Worm (Caenorhabditis elegans) whole organism, early embryonic: ENCODE results near the gene W09H1.4.

Experiments used
- B0310.2 ChIP-seq: sonication (generic microtip); optimal IDR thresholded peaks from 2 replicates; lab custom pipeline; 2016; ENCODE audit warnings: mild to moderate bottlenecking, missing genetic modification characterization, missing compliant biosample characterization
- F13C5.2 ChIP-seq: sonication (generic microtip); optimal IDR thresholded peaks from 2 replicates; lab custom pipeline; 2017; ENCODE audit warnings: mild to moderate bottlenecking, missing genetic modification characterization, inconsistent platforms, missing compliant biosample characterization
- aly-1 ChIP-seq: sonication (generic microtip); optimal IDR thresholded peaks from 2 replicates; lab custom pipeline; 2016; ENCODE audit warnings: missing genetic modification characterization, missing compliant biosample characterization
- ama-1 ChIP-seq: fragments of 150-350 bp; optimal IDR thresholded peaks from 2 replicates; lab custom pipeline; 2014
- ceh-13 ChIP-seq: fragments of 200-800 bp; sonication (Bioruptor generic); optimal IDR thresholded peaks from 2 replicates; lab custom pipeline; 2018; ENCODE audit warnings: mild to moderate bottlenecking, missing genetic modification characterization, missing compliant biosample characterization
- ceh-36 ChIP-seq: sonication (generic microtip); optimal IDR thresholded peaks from 2 replicates; lab custom pipeline; 2016; ENCODE audit warnings: missing genetic modification characterization, inconsistent platforms, missing compliant biosample characterization
- ets-7 ChIP-seq: sonication (generic microtip); optimal IDR thresholded peaks from 2 replicates; lab custom pipeline; 2016; ENCODE audit warnings: missing genotype, missing genetic modification characterization, missing compliant biosample characterization
- flt-1 ChIP-seq: fragments of 200-800 bp; sonication (Bioruptor generic); IDR thresholded peaks from 2 replicates; pipeline ENCODE4 v1.3.6; 2022; ENCODE audit warnings: missing genetic modification characterization, missing compliant biosample characterization
- hmbx-1 ChIP-seq: sonication (generic microtip); optimal IDR thresholded peaks from 2 replicates; lab custom pipeline; 2016; ENCODE audit warnings: mild to moderate bottlenecking, missing genetic modification characterization, missing compliant biosample characterization
- hmg-4 ChIP-seq: fragments of 200-800 bp; sonication (Bioruptor generic); optimal IDR thresholded peaks from 2 replicates; lab custom pipeline; 2018; ENCODE audit warnings: mild to moderate bottlenecking, missing genetic modification characterization, missing compliant biosample characterization
- hnd-1 ChIP-seq: sonication (generic microtip); optimal IDR thresholded peaks from 2 replicates; lab custom pipeline; 2016; ENCODE audit warnings: missing genetic modification characterization, missing compliant biosample characterization
- pes-1 ChIP-seq: fragments of 200-800 bp; sonication (Bioruptor generic); IDR thresholded peaks from 2 replicates; pipeline ENCODE4 v1.3.6; 2022; ENCODE audit warnings: missing genetic modification reagents, missing genetic modification characterization, missing compliant biosample characterization
- scrt-1 ChIP-seq: fragments of 200-800 bp; sonication (Bioruptor generic); IDR thresholded peaks from 2 replicates; pipeline ENCODE4 v1.3.6; 2022; ENCODE audit warnings: missing genetic modification characterization, missing compliant biosample characterization
- sea-1 ChIP-seq: fragments of 200-800 bp; sonication (Bioruptor generic); conservative IDR thresholded peaks from 2 replicates; pipeline ENCODE4 v1.3.6; 2022; ENCODE audit warnings: missing genetic modification characterization, missing compliant biosample characterization
- tbx-11 ChIP-seq: fragments of 200-800 bp; sonication (Bioruptor generic); IDR thresholded peaks from 2 replicates; pipeline ENCODE4 v1.3.6; 2022; ENCODE audit warnings: missing genetic modification characterization, missing compliant biosample characterization
- tbx-37 ChIP-seq: fragments of 200-800 bp; sonication (Bioruptor generic); conservative IDR thresholded peaks from 2 replicates; pipeline ENCODE4 v1.3.6; 2022; ENCODE audit warnings: missing genetic modification reagents, missing genetic modification characterization, missing compliant biosample characterization
- tra-4 ChIP-seq: sonication (generic microtip); optimal IDR thresholded peaks from 2 replicates; lab custom pipeline; 2017; ENCODE audit warnings: missing genetic modification characterization, missing compliant biosample characterization

W09H1.4 gene

ce11 chrII:13174435-13174834 is 8.9 kb upstream of the W09H1.4 start:
- no peak for TF ChIP-seq B0310.2
- no peak for TF ChIP-seq ceh-36 (tag; lab: Kevin White, UChicago)
- TF ChIP-seq tra-4 (tag; lab: Kevin White, UChicago), result no peak
- TF ChIP-seq flt-1 (GFP tag; lab: Robert Waterston, UW), result no peak
- no peak for TF ChIP-seq tbx-37 (GFP tag; lab: Robert Waterston, UW)
- TF ChIP-seq ets-7 (tag; lab: Kevin White, UChicago), result no peak
- TF ChIP-seq hnd-1, result no peak
- TF ChIP-seq sea-1 (GFP tag; lab: Robert Waterston, UW), result no peak
- no peak for TF ChIP-seq ceh-13
- no peak for TF ChIP-seq ama-1 (lab: Kevin White, UChicago)
- no peak for TF ChIP-seq hmg-4 (GFP tag; lab: Kevin White, UChicago)
- no peak for TF ChIP-seq tbx-11 (GFP tag; lab: Robert Waterston, UW)
- TF ChIP-seq F13C5.2, result no peak
- no peak for TF ChIP-seq pes-1 (GFP tag; lab: Robert Waterston, UW)

DNA sequence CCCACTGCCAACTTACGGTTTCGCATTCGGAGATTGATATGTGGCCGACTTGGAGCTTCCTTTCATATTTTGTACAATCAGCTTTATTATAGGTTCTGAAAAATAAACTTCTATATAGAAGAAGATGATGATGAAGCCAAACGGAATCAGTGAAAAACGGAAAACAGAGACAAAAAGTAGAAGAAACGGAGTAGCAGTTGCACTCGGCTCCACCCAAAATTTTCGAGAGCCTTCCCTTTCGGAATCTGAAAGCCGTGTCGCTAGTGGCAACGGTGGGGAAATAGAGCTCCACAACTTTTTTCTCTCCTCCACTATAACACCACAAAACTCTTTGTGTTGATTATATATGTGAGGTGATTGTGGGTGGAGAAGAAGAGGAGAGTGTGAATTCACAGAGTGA is 1.9 kb upstream of the W09H1.4 start, which contains the start of gene W09H1.1:
Gene W09H1.1 (minus strand): TSS at position 101 of the 400 bp plus-strand sequence.
- TF ChIP-seq ceh-36 (tag; lab: Kevin White, UChicago) (no peak), B0310.2 (no peak), aly-1 (tag; lab: Kevin White, UChicago) (no peak), hmg-4 (GFP tag; lab: Kevin White, UChicago) (no peak), hmbx-1 (no peak), flt-1 (GFP tag; lab: Robert Waterston, UW) (no peak), scrt-1 (GFP tag; lab: Robert Waterston, UW) (no peak), hnd-1 (no peak), tbx-37 (GFP tag; lab: Robert Waterston, UW) (no peak), pes-1 (GFP tag; lab: Robert Waterston, UW) (no peak), tbx-11 (GFP tag; lab: Robert Waterston, UW) (no peak), ets-7 (tag; lab: Kevin White, UChicago) (no peak), tra-4 (tag; lab: Kevin White, UChicago) (no peak), sea-1 (GFP tag; lab: Robert Waterston, UW) (no peak), F13C5.2 (no peak), ceh-13 (no peak), ama-1 (lab: Kevin White, UChicago) (no peak)

- TF ChIP-seq F13C5.2, result no peak
- TF ChIP-seq ceh-36 (tag; lab: Kevin White, UChicago), result no peak
- TF ChIP-seq hnd-1, result no peak
- TF ChIP-seq ama-1 (lab: Kevin White, UChicago), result no peak
Measured at ce11 chrII:13184129-13184528, 801 bp downstream of the W09H1.4 start, which contains the start of gene W09H1.3. Gene W09H1.3 (plus strand): TSS chrII:13184429.

- no peak for TF ChIP-seq ceh-13
- no peak for TF ChIP-seq tbx-37 (GFP tag; lab: Robert Waterston, UW)
- no peak for TF ChIP-seq F13C5.2
- TF ChIP-seq ets-7 (tag; lab: Kevin White, UChicago), result no peak
- no peak for TF ChIP-seq sea-1 (GFP tag; lab: Robert Waterston, UW)
Measured at ce11 chrII:13187188-13187587, 3.9 kb downstream of the W09H1.4 start, which contains the start of gene mecr-1. Gene mecr-1 (minus strand): TSS chrII:13187314.

DNA sequence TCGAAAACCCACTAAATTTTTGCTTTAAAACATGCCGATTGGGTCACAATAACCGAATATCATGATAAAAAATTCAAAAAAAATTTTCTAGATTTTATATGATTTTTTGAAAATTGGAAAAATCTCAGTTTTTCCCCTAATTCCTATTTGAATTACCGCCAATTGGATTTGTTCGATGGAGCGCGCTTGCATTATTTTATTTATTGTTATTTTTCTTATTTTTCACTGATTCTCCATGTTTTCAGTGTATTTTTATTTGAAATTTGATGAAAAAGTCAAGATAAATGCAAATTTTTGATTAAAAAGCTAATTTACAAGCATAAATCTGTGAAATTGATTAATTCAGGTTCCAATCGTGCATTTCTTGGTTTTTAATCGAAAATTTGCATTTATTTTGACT is 4.8 kb downstream of the W09H1.4 start:
- no peak for TF ChIP-seq ets-7 (tag; lab: Kevin White, UChicago)
- TF ChIP-seq tra-4 (tag; lab: Kevin White, UChicago), result no peak
- TF ChIP-seq B0310.2, result no peak
- no peak for TF ChIP-seq hnd-1
- no peak for TF ChIP-seq hmbx-1
- TF ChIP-seq sea-1 (GFP tag; lab: Robert Waterston, UW), result no peak

ce11 chrII:13189363-13189762 is 6.0 kb downstream of the W09H1.4 start:
- TF ChIP-seq tbx-11 (GFP tag; lab: Robert Waterston, UW), result no peak
- TF ChIP-seq ama-1 (lab: Kevin White, UChicago), result no peak
- no peak for TF ChIP-seq hnd-1
- no peak for TF ChIP-seq sea-1 (GFP tag; lab: Robert Waterston, UW)
- TF ChIP-seq ets-7 (tag; lab: Kevin White, UChicago), result no peak
- no peak for TF ChIP-seq flt-1 (GFP tag; lab: Robert Waterston, UW)
- no peak for TF ChIP-seq aly-1 (tag; lab: Kevin White, UChicago)
- TF ChIP-seq tbx-37 (GFP tag; lab: Robert Waterston, UW), result no peak
- no peak for TF ChIP-seq scrt-1 (GFP tag; lab: Robert Waterston, UW)
- no peak for TF ChIP-seq tra-4 (tag; lab: Kevin White, UChicago)
- no peak for TF ChIP-seq F13C5.2
- TF ChIP-seq B0310.2, result no peak
- no peak for TF ChIP-seq hmg-4 (GFP tag; lab: Kevin White, UChicago)
- no peak for TF ChIP-seq ceh-13
- no peak for TF ChIP-seq ceh-36 (tag; lab: Kevin White, UChicago)
- TF ChIP-seq hmbx-1, result no peak
- TF ChIP-seq pes-1 (GFP tag; lab: Robert Waterston, UW), result no peak

DNA sequence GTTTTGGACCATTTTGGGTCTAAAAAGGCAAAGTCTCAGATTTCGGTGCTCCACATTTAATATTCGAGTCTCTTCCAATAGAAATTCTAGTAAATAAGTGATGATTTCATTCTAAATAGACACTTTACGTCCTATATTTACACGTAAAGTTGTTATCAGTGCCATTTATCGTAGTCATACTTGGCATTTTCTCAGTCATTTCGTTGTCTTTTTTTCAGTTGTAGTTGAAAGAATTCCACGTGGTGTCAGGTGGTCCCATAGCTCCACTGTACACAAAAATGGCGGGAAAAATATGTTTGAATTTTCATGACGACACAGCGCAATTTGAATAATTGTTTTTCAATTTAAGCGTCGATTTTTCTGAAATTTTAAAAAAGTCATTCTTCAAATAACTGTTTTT is 7.1 kb downstream of the W09H1.4 start:
- no peak for TF ChIP-seq hnd-1
- no peak for TF ChIP-seq ama-1 (lab: Kevin White, UChicago)
- no peak for TF ChIP-seq F13C5.2
- no peak for TF ChIP-seq aly-1 (tag; lab: Kevin White, UChicago)
- TF ChIP-seq hmbx-1, result no peak
- TF ChIP-seq tbx-11 (GFP tag; lab: Robert Waterston, UW), result no peak
- TF ChIP-seq ceh-13, result no peak
- no peak for TF ChIP-seq scrt-1 (GFP tag; lab: Robert Waterston, UW)
- TF ChIP-seq sea-1 (GFP tag; lab: Robert Waterston, UW), result no peak
- TF ChIP-seq hmg-4 (GFP tag; lab: Kevin White, UChicago), result no peak
- TF ChIP-seq flt-1 (GFP tag; lab: Robert Waterston, UW), result no peak

DNA sequence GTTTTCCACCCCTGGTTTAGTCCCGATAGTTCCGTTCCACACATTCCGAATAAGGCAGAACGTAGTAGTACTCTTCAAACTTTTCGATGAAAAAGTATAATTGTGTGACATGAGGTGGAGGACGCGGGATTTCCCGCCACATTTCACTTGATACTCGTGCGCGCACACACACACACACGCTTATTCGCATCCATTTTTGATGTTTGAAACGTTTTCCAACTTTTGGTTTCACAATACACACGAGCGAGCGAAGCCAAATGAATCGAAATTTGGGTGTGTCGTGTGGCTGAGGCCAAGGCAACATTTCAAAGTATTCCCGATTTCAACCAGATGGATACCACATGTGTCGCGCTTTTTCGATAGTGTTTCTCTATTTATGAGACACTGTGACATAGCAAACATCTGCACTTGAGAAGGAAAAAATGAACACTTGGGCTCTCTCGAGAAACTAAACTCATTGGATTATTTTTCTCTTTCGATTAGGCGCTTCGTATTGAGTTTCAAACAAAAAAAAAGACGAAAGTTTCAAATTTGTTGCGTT is 10.3 kb downstream of the W09H1.4 start:
- no peak for TF ChIP-seq ceh-13
